Fruit fly (Drosophila melanogaster): ENCODE results near the gene Spg7.
A peak's percentile ranks its signal among the peaks of the same experiment; 100 is the strongest.

Spg7 gene

DNA sequence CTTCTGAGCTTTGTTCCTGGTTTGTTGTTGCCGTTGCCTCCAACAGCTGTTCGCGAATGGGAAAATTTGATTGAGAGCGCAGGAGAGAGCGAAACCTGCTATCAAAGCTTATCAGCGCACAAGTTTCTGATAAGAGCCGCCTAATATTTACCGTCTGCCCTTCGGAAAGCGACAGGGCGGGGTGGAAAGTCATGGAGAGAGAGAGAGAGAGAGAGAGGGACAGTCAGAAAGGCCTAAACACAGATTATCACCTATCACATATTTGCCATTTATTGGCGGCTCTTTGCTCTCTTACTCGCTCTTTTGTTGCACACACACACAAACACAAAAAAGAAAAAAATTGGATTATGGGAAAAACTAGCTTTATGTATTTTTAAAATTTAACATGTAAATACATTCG lies 45.6 kb upstream of the Spg7 start:
- no peak for TF ChIP-seq Myc (optimal IDR thresholded peaks at IDR 0.05)
- TF ChIP-seq Dif (GFP tag; optimal IDR thresholded peaks at IDR 0.05; ENCODE audit: partially characterized antibody), result peak; percentile 31
- TF ChIP-seq HLH106 (tag; optimal IDR thresholded peaks at IDR 0.05), result no peak

DNA sequence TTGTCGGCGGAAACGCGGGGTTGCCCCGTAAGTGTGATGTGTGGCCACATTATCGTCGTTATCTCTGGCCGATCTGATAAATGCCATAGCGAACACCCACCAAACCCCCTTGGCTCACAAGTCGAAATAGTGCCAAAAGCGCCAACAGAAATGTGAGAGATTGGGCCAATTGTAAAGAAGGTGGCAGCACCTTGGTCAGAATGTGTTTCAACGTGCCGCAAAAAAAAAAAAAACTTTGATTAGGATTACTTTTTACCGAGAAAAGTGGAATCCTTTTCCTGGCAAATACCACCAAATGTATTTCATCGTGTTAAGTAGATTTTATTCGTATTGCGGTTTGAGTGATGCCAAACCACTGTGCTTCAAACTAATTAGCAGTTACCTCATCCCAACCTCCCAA lies 45.0 kb upstream of the Spg7 start:
- no peak for TF ChIP-seq Mio (GFP tag; optimal IDR thresholded peaks at IDR 0.05)
- no peak for TF ChIP-seq Dif (GFP tag; optimal IDR thresholded peaks at IDR 0.05; ENCODE audit: partially characterized antibody)
- TF ChIP-seq Vsx2 (GFP tag; optimal IDR thresholded peaks at IDR 0.05; ENCODE audit: partially characterized antibody), result no peak
- TF ChIP-seq Abd-B (GFP tag; optimal IDR thresholded peaks at IDR 0.05), result no peak
- TF ChIP-seq Jra (GFP tag; optimal IDR thresholded peaks at IDR 0.05), result no peak
- no peak for TF ChIP-seq Dfd (GFP tag; optimal IDR thresholded peaks at IDR 0.05)
- TF ChIP-seq Hnf4 (GFP tag; optimal IDR thresholded peaks at IDR 0.05), result no peak
- TF ChIP-seq N (GFP tag; optimal IDR thresholded peaks at IDR 0.05), result no peak
- TF ChIP-seq dsf (GFP tag; optimal IDR thresholded peaks at IDR 0.05; ENCODE audit: borderline replicate concordance), result no peak
- peak; percentile 56 for TF ChIP-seq ey (GFP tag; optimal IDR thresholded peaks at IDR 0.05)
- no peak for TF ChIP-seq lola (GFP tag; optimal IDR thresholded peaks at IDR 0.05)
- TF ChIP-seq CG9705 (GFP tag; optimal IDR thresholded peaks at IDR 0.05), result no peak
- peak; percentile 70 for TF ChIP-seq rgr (GFP tag; optimal IDR thresholded peaks at IDR 0.05)
- TF ChIP-seq woc (GFP tag; optimal IDR thresholded peaks at IDR 0.05), result no peak
- TF ChIP-seq br (GFP tag; optimal IDR thresholded peaks at IDR 0.05), result peak; percentile 54
- TF ChIP-seq foxo (GFP tag; optimal IDR thresholded peaks at IDR 0.05), result peak in 1 of 2 experiments; percentile 75
- TF ChIP-seq Hr83 (GFP tag; optimal IDR thresholded peaks at IDR 0.05; ENCODE audit: poor library complexity, severe bottlenecking), result no peak
- TF ChIP-seq pan (optimal IDR thresholded peaks at IDR 0.05), result no peak
- TF ChIP-seq h (GFP tag; optimal IDR thresholded peaks at IDR 0.05), result peak; percentile 72
- TF ChIP-seq tai (GFP tag; optimal IDR thresholded peaks at IDR 0.05), result no peak
- TF ChIP-seq fru (GFP tag; optimal IDR thresholded peaks at IDR 0.05), result peak; percentile 55
- no peak for TF ChIP-seq Hr78 (GFP tag; optimal IDR thresholded peaks at IDR 0.05)
- no peak for TF ChIP-seq Rel (GFP tag; optimal IDR thresholded peaks at IDR 0.05)
- TF ChIP-seq Rel (tag; optimal IDR thresholded peaks at IDR 0.05), result no peak
- no peak for TF ChIP-seq Myc (optimal IDR thresholded peaks at IDR 0.05)
- TF ChIP-seq CG32264 (GFP tag; optimal IDR thresholded peaks at IDR 0.05), result no peak
- peak; percentile 54 for TF ChIP-seq OdsH (GFP tag; optimal IDR thresholded peaks at IDR 0.05)
- peak; percentile 31 for TF ChIP-seq psq (GFP tag; optimal IDR thresholded peaks at IDR 0.05)
- TF ChIP-seq usp (GFP tag; optimal IDR thresholded peaks at IDR 0.05), result no peak
- TF ChIP-seq HLH106 (tag; optimal IDR thresholded peaks at IDR 0.05), result no peak
- TF ChIP-seq sv (GFP tag; optimal IDR thresholded peaks at IDR 0.05), result peak; percentile 62
- TF ChIP-seq brk (GFP tag; optimal IDR thresholded peaks at IDR 0.05), result no peak
- TF ChIP-seq GATAd (GFP tag; optimal IDR thresholded peaks at IDR 0.05), result no peak
- TF ChIP-seq dl (GFP tag; optimal IDR thresholded peaks at IDR 0.05; ENCODE audit: insufficient read depth in 1 of 2, partially characterized antibody in 2 of 2), result no peak
- no peak for TF ChIP-seq Sp1 (GFP tag; optimal IDR thresholded peaks at IDR 0.05)
- no peak for TF ChIP-seq dmrt93B (GFP tag; optimal IDR thresholded peaks at IDR 0.05)
- no peak for TF ChIP-seq jim (GFP tag; optimal IDR thresholded peaks at IDR 0.05)
- TF ChIP-seq CrebA (GFP tag; optimal IDR thresholded peaks at IDR 0.05; ENCODE audit: borderline replicate concordance), result no peak
- TF ChIP-seq sage (GFP tag; optimal IDR thresholded peaks at IDR 0.05), result no peak

DNA sequence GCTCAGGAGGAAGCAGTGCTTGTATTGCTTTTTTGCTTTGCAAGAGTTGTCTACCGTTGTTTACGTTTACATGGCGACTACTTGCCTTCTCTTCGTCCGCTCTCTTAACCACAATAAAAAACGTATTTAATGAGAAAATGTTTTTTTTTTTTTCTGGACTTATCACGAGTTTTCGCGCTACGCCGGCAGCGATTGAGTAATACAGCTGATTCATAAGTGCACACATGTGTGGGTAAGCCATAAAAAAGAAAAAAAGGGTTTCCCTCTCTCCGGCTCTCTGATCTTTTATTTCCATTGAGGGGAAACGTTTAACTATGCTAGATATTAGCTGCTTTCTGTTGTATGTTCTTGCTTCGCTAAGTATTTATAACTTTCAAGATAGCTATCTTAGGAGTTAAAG lies 44.1 kb upstream of the Spg7 start:
- no peak for TF ChIP-seq Hnf4 (GFP tag; optimal IDR thresholded peaks at IDR 0.05)

DNA sequence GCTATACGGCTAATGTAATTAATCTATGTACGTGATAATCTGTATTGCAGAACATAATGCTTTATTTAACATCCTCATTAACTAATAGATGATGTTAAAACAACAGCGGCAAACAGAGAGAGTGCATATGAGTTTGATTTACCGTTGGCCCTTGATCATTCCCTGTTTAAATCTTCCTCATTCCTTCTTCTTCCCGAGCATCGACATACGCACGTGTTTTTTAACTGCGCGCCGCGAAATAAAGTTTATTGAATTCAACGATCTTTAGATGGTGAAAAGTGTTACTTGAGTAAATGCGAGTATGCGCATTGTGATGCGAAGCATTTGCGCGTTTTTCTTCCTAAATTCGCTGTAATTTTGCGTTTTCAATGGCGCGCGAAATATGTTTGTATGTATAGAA lies 42.1 kb upstream of the Spg7 start, which contains the start of gene kirre:
TSS of gene kirre (plus strand) at position 301 of the 400 bp plus-strand sequence.
- no peak for TF ChIP-seq Rel (GFP tag; optimal IDR thresholded peaks at IDR 0.05)
- TF ChIP-seq Rel (tag; optimal IDR thresholded peaks at IDR 0.05), result no peak

All from whole organism, wandering third instar larva.